Worm (Caenorhabditis elegans) whole organism, young adult: ENCODE measurements around the gene decr-1.3.
A peak's percentile ranks its signal among the peaks of the same experiment; 100 is the strongest.

Experiments used
- B0019.2 ChIP-seq: fragments of 200-800 bp; sonication (Bioruptor generic); conservative IDR thresholded peaks from 2 replicates; pipeline ENCODE4 v1.3.6; 2022; ENCODE audit warnings: missing genetic modification reagents, missing genetic modification characterization, missing compliant biosample characterization
- F37B4.10 ChIP-seq: fragments of 200-800 bp; sonication (Bioruptor generic); IDR thresholded peaks from 2 replicates; pipeline ENCODE4 v1.3.6; 2022; ENCODE audit warnings: missing genetic modification characterization, missing compliant biosample characterization
- F39B2.1 ChIP-seq: fragments of 200-800 bp; sonication (Bioruptor generic); IDR thresholded peaks from 2 replicates; pipeline ENCODE4 v1.3.6; 2022; ENCODE audit warnings: missing genetic modification reagents, missing genetic modification characterization, missing compliant biosample characterization
- F49E8.2 ChIP-seq: sonication (generic microtip); optimal IDR thresholded peaks from 3 replicates; lab custom pipeline; 2017; ENCODE audit warnings: missing genetic modification characterization, mild to moderate bottlenecking, missing compliant biosample characterization, antibody characterized with exemption, moderate library complexity; ENCODE audit not compliant: insufficient read depth
- K11D2.4 ChIP-seq: fragments of 200-800 bp; sonication (Bioruptor generic); IDR thresholded peaks from 2 replicates; pipeline ENCODE4 v1.3.6; 2022; ENCODE audit warnings: missing genetic modification reagents, missing genetic modification characterization, missing compliant biosample characterization
- T26A5.8 ChIP-seq: sonication (generic microtip); optimal IDR thresholded peaks from 2 replicates; lab custom pipeline; 2016; ENCODE audit warnings: missing genetic modification characterization, missing compliant biosample characterization
- Y67H2A.10 ChIP-seq: fragments of 200-800 bp; sonication (Bioruptor generic); conservative IDR thresholded peaks from 2 replicates; pipeline ENCODE4 v1.3.6; 2022; ENCODE audit warnings: missing genetic modification reagents, missing genetic modification characterization, missing compliant biosample characterization
- Y95B8A.8 ChIP-seq: fragments of 200-800 bp; sonication (Bioruptor generic); IDR thresholded peaks from 2 replicates; pipeline ENCODE4 v1.3.6; 2022; ENCODE audit warnings: missing genetic modification reagents, missing genetic modification characterization, missing compliant biosample characterization
- akir-1 ChIP-seq: fragments of 200-800 bp; sonication (Bioruptor generic); optimal IDR thresholded peaks from 2 replicates; lab custom pipeline; 2018; ENCODE audit warnings: mild to moderate bottlenecking, missing genetic modification characterization, moderate library complexity, missing compliant biosample characterization
- aptf-3 ChIP-seq: fragments of 200-800 bp; sonication (Bioruptor generic); IDR thresholded peaks from 2 replicates; pipeline ENCODE4 v1.3.6; 2022; ENCODE audit warnings: missing genetic modification characterization, missing compliant biosample characterization
- attf-3 ChIP-seq: fragments of 200-800 bp; sonication (Bioruptor generic); conservative IDR thresholded peaks from 2 replicates; pipeline ENCODE4 v1.3.6; 2022; ENCODE audit warnings: missing genetic modification reagents, missing genetic modification characterization, missing compliant biosample characterization
- attf-5 ChIP-seq: fragments of 200-800 bp; sonication (Bioruptor generic); optimal IDR thresholded peaks from 2 replicates; lab custom pipeline; 2018; ENCODE audit warnings: mild to moderate bottlenecking, missing genetic modification characterization, missing compliant biosample characterization
- cebp-2 ChIP-seq: fragments of 200-800 bp; sonication (Bioruptor generic); IDR thresholded peaks from 2 replicates; pipeline ENCODE4 v1.3.6; 2022; ENCODE audit warnings: missing genetic modification characterization, missing compliant biosample characterization
- dpff-1 ChIP-seq: sonication (generic microtip); optimal IDR thresholded peaks from 2 replicates; lab custom pipeline; 2017; ENCODE audit warnings: mild to moderate bottlenecking, missing genetic modification characterization, missing compliant biosample characterization
- dpl-1 ChIP-seq: fragments of 150-350 bp; optimal IDR thresholded peaks from 2 replicates; lab custom pipeline; 2014; ENCODE audit warnings: missing biosample characterization, missing genetic modification reagents, missing genetic modification characterization
- efl-1 ChIP-seq: fragments of 150-350 bp; optimal IDR thresholded peaks from 2 replicates; lab custom pipeline; 2014; ENCODE audit warnings: missing biosample characterization, missing genetic modification reagents, missing genetic modification characterization
- egl-18 ChIP-seq: fragments of 200-800 bp; sonication (Bioruptor generic); IDR thresholded peaks from 2 replicates; pipeline ENCODE4 v1.3.6; 2022; ENCODE audit warnings: missing genetic modification reagents, missing genetic modification characterization, missing compliant biosample characterization
- egrh-3 ChIP-seq: fragments of 200-800 bp; sonication (Bioruptor generic); IDR thresholded peaks from 2 replicates; pipeline ENCODE4 v1.3.6; 2022; ENCODE audit warnings: missing genetic modification reagents, missing genetic modification characterization, missing compliant biosample characterization
- hmg-1.2 ChIP-seq: fragments of 200-800 bp; sonication (Bioruptor generic); IDR thresholded peaks from 2 replicates; pipeline ENCODE4 v1.3.6; 2022; ENCODE audit warnings: missing genetic modification reagents, missing genetic modification characterization, missing compliant biosample characterization
- let-526 ChIP-seq: fragments of 200-800 bp; sonication (Bioruptor generic); IDR thresholded peaks from 2 replicates; pipeline ENCODE4 v1.3.6; 2022; ENCODE audit warnings: missing genetic modification reagents, missing genetic modification characterization, missing compliant biosample characterization
- lin-26 ChIP-seq: fragments of 200-800 bp; sonication (Bioruptor generic); IDR thresholded peaks from 2 replicates; pipeline ENCODE4 v1.3.6; 2022; ENCODE audit warnings: missing genetic modification reagents, missing genetic modification characterization, missing compliant biosample characterization
- lin-40 ChIP-seq: sonication (generic microtip); optimal IDR thresholded peaks from 2 replicates; lab custom pipeline; 2016; ENCODE audit warnings: missing genetic modification characterization, mild to moderate bottlenecking, missing compliant biosample characterization, missing genotype, missing genetic modification reagents
- lsy-27 ChIP-seq: sonication (generic microtip); optimal IDR thresholded peaks from 2 replicates; lab custom pipeline; 2017; ENCODE audit warnings: missing genetic modification characterization, mild to moderate bottlenecking, missing compliant biosample characterization, antibody characterized with exemption, missing genotype, borderline replicate concordance; ENCODE audit not compliant: insufficient read depth
- madf-10 ChIP-seq: sonication (generic microtip); optimal IDR thresholded peaks from 2 replicates; lab custom pipeline; 2016; ENCODE audit warnings: mild to moderate bottlenecking, missing genetic modification characterization, missing compliant biosample characterization
- madf-3 ChIP-seq: fragments of 200-800 bp; sonication (Bioruptor generic); IDR thresholded peaks from 2 replicates; pipeline ENCODE4 v1.3.6; 2022; ENCODE audit warnings: missing genetic modification reagents, missing genetic modification characterization, missing compliant biosample characterization
- madf-8 ChIP-seq: fragments of 200-800 bp; sonication (Bioruptor generic); conservative IDR thresholded peaks from 2 replicates; pipeline ENCODE4 v1.3.6; 2022; ENCODE audit warnings: missing genetic modification reagents, missing genetic modification characterization, missing compliant biosample characterization
- mes-4 ChIP-seq: sonication (generic microtip); optimal IDR thresholded peaks from 2 replicates; lab custom pipeline; 2016; ENCODE audit warnings: missing genotype, missing genetic modification characterization, missing compliant biosample characterization
- nhr-179 ChIP-seq: sonication (generic microtip); optimal IDR thresholded peaks from 2 replicates; lab custom pipeline; 2016; ENCODE audit warnings: mild to moderate bottlenecking, missing genetic modification characterization, missing compliant biosample characterization
- nhr-27 ChIP-seq: fragments of 200-800 bp; sonication (Bioruptor generic); optimal IDR thresholded peaks from 2 replicates; lab custom pipeline; 2018; ENCODE audit warnings: mild to moderate bottlenecking, missing genetic modification characterization, moderate library complexity, missing compliant biosample characterization
- nhr-80 ChIP-seq: sonication (generic microtip); optimal IDR thresholded peaks from 2 replicates; lab custom pipeline; 2016; ENCODE audit warnings: missing genetic modification characterization, missing compliant biosample characterization
- repo-1 ChIP-seq: sonication (generic microtip); optimal IDR thresholded peaks from 2 replicates; lab custom pipeline; 2017; ENCODE audit warnings: mild to moderate bottlenecking, missing genetic modification characterization, missing compliant biosample characterization
- sdz-38 ChIP-seq: sonication (generic microtip); optimal IDR thresholded peaks from 2 replicates; lab custom pipeline; 2016; ENCODE audit warnings: missing genotype, missing genetic modification characterization, missing compliant biosample characterization
- sea-2 ChIP-seq: fragments of 200-800 bp; sonication (Bioruptor generic); IDR thresholded peaks from 2 replicates; pipeline ENCODE4 v1.3.6; 2022; ENCODE audit warnings: missing genetic modification characterization, missing compliant biosample characterization
- somi-1 ChIP-seq: fragments of 200-800 bp; sonication (Bioruptor generic); optimal IDR thresholded peaks from 2 replicates; lab custom pipeline; 2018; ENCODE audit warnings: mild to moderate bottlenecking, missing genetic modification characterization, missing compliant biosample characterization
- sptf-2 ChIP-seq: fragments of 200-800 bp; sonication (Bioruptor generic); optimal IDR thresholded peaks from 2 replicates; lab custom pipeline; 2018; ENCODE audit warnings: mild to moderate bottlenecking, missing genetic modification characterization, missing compliant biosample characterization
- tbx-9 ChIP-seq: sonication (generic microtip); optimal IDR thresholded peaks from 2 replicates; lab custom pipeline; 2016; ENCODE audit warnings: borderline replicate concordance, missing genetic modification characterization, inconsistent platforms, missing compliant biosample characterization
- xnd-1 ChIP-seq: sonication (generic microtip); optimal IDR thresholded peaks from 2 replicates; lab custom pipeline; 2016; ENCODE audit warnings: missing genotype, missing genetic modification reagents, missing genetic modification characterization, missing compliant biosample characterization
- zfh-2 ChIP-seq: fragments of 200-800 bp; sonication (Bioruptor generic); conservative IDR thresholded peaks from 2 replicates; pipeline ENCODE4 v1.3.6; 2022; ENCODE audit warnings: missing genetic modification reagents, missing genetic modification characterization, missing compliant biosample characterization
- ztf-25 ChIP-seq: fragments of 200-800 bp; sonication (Bioruptor generic); IDR thresholded peaks from 2 replicates; pipeline ENCODE4 v1.3.6; 2022; ENCODE audit warnings: missing genetic modification reagents, missing genetic modification characterization, missing compliant biosample characterization
- ztf-6 ChIP-seq: fragments of 200-800 bp; sonication (Bioruptor generic); IDR thresholded peaks from 2 replicates; pipeline ENCODE4 v1.3.6; 2022; ENCODE audit warnings: missing genetic modification reagents, missing genetic modification characterization, missing compliant biosample characterization

Gene decr-1.3

ce11 chrII:8214367-8214766 lies 41.0 kb upstream of the decr-1.3 start, which contains the start of gene M110.10:
M110.10 (minus strand) TSS chrII:8214467.
- TF ChIP-seq madf-8 (GFP tag; lab: Robert Waterston, UW) (no peak), ztf-25 (GFP tag; lab: Robert Waterston, UW) (no peak), akir-1 (GFP tag; lab: Kevin White, UChicago) (no peak), repo-1 (tag; lab: Kevin White, UChicago) (no peak), K11D2.4 (GFP tag; lab: Robert Waterston, UW) (no peak), xnd-1 (tag; lab: Kevin White, UChicago) (no peak), B0019.2 (GFP tag; lab: Robert Waterston, UW) (no peak), Y67H2A.10 (GFP tag; lab: Robert Waterston, UW) (no peak), Y95B8A.8 (GFP tag; lab: Robert Waterston, UW) (no peak), F37B4.10 (no peak), egrh-3 (GFP tag; lab: Robert Waterston, UW) (no peak)

ce11 chrII:8212680-8213079 lies 39.3 kb upstream of the decr-1.3 start, which contains the start of gene twk-3:
twk-3 (minus strand) TSS chrII:8212780.
- TF ChIP-seq lin-40 (tag; lab: Kevin White, UChicago) (no peak), sptf-2 (GFP tag; lab: Kevin White, UChicago) (no peak), F39B2.1 (no peak), lsy-27 (tag; lab: Kevin White, UChicago) (no peak), attf-5 (GFP tag; lab: Kevin White, UChicago) (no peak)

- no peak for TF ChIP-seq sdz-38
- TF ChIP-seq attf-3 (GFP tag; lab: Robert Waterston, UW), result no peak
- no peak for TF ChIP-seq Y95B8A.8 (GFP tag; lab: Robert Waterston, UW)
- no peak for TF ChIP-seq egl-18 (GFP tag; lab: Robert Waterston, UW)
- no peak for TF ChIP-seq tbx-9 (tag; lab: Kevin White, UChicago)
- TF ChIP-seq let-526 (GFP tag; lab: Robert Waterston, UW), result no peak
- no peak for TF ChIP-seq lin-26 (GFP tag; lab: Robert Waterston, UW)
- no peak for TF ChIP-seq zfh-2
Measured at ce11 chrII:8209476-8209875, 36.1 kb upstream of the decr-1.3 start, which contains the start of gene M110.8. M110.8 (minus strand) TSS chrII:8209576.

- TF ChIP-seq hmg-1.2 (GFP tag; lab: Robert Waterston, UW) (no peak), nhr-80 (peak; percentile 48)
Measured at ce11 chrII:8205612-8206011, 32.3 kb upstream of the decr-1.3 start.

- TF ChIP-seq xnd-1 (tag; lab: Kevin White, UChicago), result no peak
- no peak for TF ChIP-seq madf-10 (tag; lab: Kevin White, UChicago)
Measured at ce11 chrII:8204039-8204438, 30.7 kb upstream of the decr-1.3 start, which contains the start of gene col-76. col-76 (plus strand) TSS chrII:8204339.

- no peak for TF ChIP-seq somi-1 (GFP tag; lab: Kevin White, UChicago)
- TF ChIP-seq repo-1 (tag; lab: Kevin White, UChicago), result no peak
- no peak for TF ChIP-seq cebp-2
- TF ChIP-seq nhr-179 (tag; lab: Kevin White, UChicago), result no peak
- no peak for TF ChIP-seq F49E8.2 (tag; lab: Kevin White, UChicago)
- no peak for TF ChIP-seq dpff-1
- no peak for TF ChIP-seq efl-1 (GFP tag; lab: Kevin White, UChicago)
- no peak for TF ChIP-seq lsy-27 (tag; lab: Kevin White, UChicago)
- TF ChIP-seq dpl-1, result no peak
- TF ChIP-seq sea-2, result no peak
- no peak for TF ChIP-seq T26A5.8 (tag; lab: Kevin White, UChicago)
- TF ChIP-seq mes-4, result no peak
- TF ChIP-seq B0019.2 (GFP tag; lab: Robert Waterston, UW), result no peak
- TF ChIP-seq nhr-27 (tag; lab: Kevin White, UChicago), result no peak
- no peak for TF ChIP-seq madf-3
- TF ChIP-seq ztf-6 (GFP tag; lab: Robert Waterston, UW), result no peak
- TF ChIP-seq egl-18 (GFP tag; lab: Robert Waterston, UW), result no peak
- no peak for TF ChIP-seq hmg-1.2 (GFP tag; lab: Robert Waterston, UW)
- TF ChIP-seq aptf-3 (GFP tag; lab: Robert Waterston, UW), result no peak
- no peak for TF ChIP-seq lin-26 (GFP tag; lab: Robert Waterston, UW)
Measured at ce11 chrII:8199803-8200202, 26.5 kb upstream of the decr-1.3 start.
